Worm (Caenorhabditis elegans): Measurements from ENCODE around the gene Y25C1A.13.

Gene Y25C1A.13

DNA sequence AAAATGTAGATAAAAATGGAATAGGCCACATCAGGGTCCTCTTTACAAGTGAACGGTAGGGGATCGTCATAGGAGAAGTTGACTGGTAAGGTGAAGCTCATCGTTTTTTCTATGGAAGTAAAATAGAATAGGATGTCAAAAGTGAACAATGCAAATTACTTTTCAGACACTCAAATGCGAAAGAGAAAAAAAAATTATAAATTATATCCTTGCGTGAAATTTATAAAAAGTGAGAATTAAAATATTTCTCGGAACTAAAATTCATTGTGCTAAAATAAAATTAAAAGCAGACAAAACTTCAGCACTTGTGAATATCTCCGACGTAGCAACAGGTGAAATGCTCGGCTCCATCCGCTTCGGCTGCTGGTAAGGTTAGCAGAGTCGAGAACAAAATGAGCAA is 17.7 kb downstream of the Y25C1A.13 start, which contains the start of gene srg-22:
Gene srg-22, minus strand, starts transcription at position 101 of the 400 bp plus-strand sequence.
- TF ChIP-seq hlh-4 (tag; optimal IDR thresholded peaks at IDR 0.05) (peak; percentile 7), irx-1 (tag; optimal IDR thresholded peaks at IDR 0.05) (no peak), elt-3 (tag; optimal IDR thresholded peaks at IDR 0.05) (no peak)

DNA sequence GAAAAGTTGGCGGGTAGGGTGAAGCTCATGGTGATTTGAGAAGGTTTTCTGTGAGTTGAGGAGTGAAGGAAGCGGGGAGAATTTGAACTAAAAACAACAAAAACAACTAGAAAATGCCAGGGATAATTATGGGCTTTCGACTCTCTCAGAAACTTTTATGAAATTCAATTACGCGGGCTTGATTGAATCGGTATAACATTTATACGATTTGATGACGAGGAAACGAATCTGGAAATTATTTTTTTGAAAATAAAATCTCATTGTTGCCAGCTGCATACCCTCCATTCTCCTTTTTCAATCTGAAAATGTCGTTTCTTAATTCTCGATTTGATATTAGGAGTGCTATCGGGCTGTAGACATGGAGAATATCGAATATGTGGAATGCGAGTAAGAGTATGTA is 19.8 kb downstream of the Y25C1A.13 start, which contains the start of gene srg-21:
Gene srg-21, minus strand, starts transcription at position 101 of the 400 bp plus-strand sequence.
- TF ChIP-seq pax-3 (tag; optimal IDR thresholded peaks at IDR 0.05): no peak
- TF ChIP-seq efl-1 (optimal IDR thresholded peaks at IDR 0.05): no peak
- peak in 1 of 2 experiments; percentile 4 for TF ChIP-seq efl-1 (GFP tag; optimal IDR thresholded peaks at IDR 0.05 in 1 of 2)

DNA sequence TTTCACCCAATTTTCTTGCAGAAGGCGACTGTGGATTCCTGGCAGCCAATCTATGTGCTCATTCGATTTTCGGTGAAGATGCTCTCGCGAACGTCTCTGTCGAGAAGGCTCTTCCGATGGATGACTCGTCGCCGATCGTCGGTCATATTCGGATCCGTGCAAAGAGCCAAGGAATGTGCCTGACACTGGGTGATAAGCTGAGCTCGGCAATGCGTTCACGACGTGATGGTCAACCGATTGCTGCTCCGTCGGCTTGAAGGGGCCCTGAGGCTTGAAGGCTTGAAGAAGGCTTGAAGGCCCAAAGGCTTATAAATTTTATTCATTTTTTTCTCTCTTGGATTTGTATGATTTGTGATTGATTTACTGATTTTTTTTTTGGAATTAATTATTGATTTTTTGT is 23.9 kb downstream of the Y25C1A.13 start:
- TF ChIP-seq F16B12.6 (tag; optimal IDR thresholded peaks at IDR 0.05) (no peak), elt-2 (tag; optimal IDR thresholded peaks at IDR 0.05) (no peak), efl-1 (optimal IDR thresholded peaks at IDR 0.05) (no peak), efl-1 (GFP tag; optimal IDR thresholded peaks at IDR 0.05 in 1 of 2) (peak in 1 of 2 experiments; percentile 27), ceh-8 (GFP tag; optimal IDR thresholded peaks at IDR 0.05) (no peak)

DNA sequence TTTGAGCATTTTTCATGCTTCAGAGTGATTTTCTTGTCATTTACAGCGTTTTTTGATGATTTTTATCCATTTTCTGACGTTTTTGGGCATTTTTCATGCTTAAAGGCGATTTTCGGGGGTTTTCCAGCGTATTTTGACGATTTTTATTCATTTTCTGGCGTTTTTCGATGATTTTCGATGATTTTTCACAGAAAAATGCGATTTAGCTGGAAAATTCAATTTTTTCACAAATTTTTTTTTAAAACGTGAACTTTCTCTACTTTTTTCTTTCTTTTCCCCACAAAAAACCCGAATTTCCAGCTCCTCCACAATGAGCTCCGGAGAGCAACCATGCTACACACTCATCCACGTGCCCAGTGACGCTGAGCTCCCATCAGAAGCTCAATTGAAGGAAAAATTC is 32.6 kb downstream of the Y25C1A.13 start, which contains the start of gene copb-1:
Gene copb-1, plus strand, starts transcription at position 301 of the 400 bp plus-strand sequence.
- TF ChIP-seq unc-62 (GFP tag; optimal IDR thresholded peaks at IDR 0.05): no peak
- TF ChIP-seq swsn-7 (tag; optimal IDR thresholded peaks at IDR 0.05): no peak
- no peak for TF ChIP-seq sox-4 (tag; optimal IDR thresholded peaks at IDR 0.05)
- TF ChIP-seq ceh-82 (tag; optimal IDR thresholded peaks at IDR 0.05): no peak

DNA sequence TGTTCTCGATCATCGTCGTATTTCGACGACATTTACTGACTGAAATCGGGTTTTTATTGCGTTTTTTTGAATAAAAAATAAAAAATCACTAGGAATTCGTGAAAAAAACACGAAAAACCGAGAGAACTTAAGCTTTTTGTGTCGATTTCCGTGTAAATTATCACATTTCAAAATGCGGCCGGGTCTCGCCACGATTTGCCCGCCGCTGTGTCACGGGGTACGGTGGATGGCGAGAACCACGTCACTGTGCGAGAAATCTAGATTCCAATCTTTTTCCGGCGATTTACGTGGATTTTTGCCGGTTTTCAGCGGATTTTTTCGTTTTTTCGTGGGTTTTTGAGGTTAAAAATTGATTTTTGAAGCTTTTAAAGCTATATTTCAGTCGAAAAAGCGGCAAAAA is 34.1 kb downstream of the Y25C1A.13 start, which contains the start of gene Y25C1A.8:
Gene Y25C1A.8, minus strand, starts transcription at position 45 of the 400 bp plus-strand sequence.
- TF ChIP-seq efl-1 (optimal IDR thresholded peaks at IDR 0.05): peak; percentile 92 to 95
- TF ChIP-seq efl-1 (GFP tag; optimal IDR thresholded peaks at IDR 0.05 in 1 of 2): peak; percentile 80 to 98
- TF ChIP-seq lir-3 (tag; optimal IDR thresholded peaks at IDR 0.05; ENCODE audit: poor library complexity): no peak
- peak; percentile 89 for TF ChIP-seq grh-1 (GFP tag; IDR thresholded peaks at IDR 0.05)
- TF ChIP-seq Y116A8C.19 (tag; optimal IDR thresholded peaks at IDR 0.05; ENCODE audit: borderline replicate concordance): no peak
- peak; percentile 100 for TF ChIP-seq lsy-2 (tag; optimal IDR thresholded peaks at IDR 0.05)
- TF ChIP-seq ceh-88 (GFP tag; IDR thresholded peaks at IDR 0.05): peak; percentile 58
- no peak for TF ChIP-seq zag-1 (tag; optimal IDR thresholded peaks at IDR 0.05)
- TF ChIP-seq efl-3 (GFP tag; optimal IDR thresholded peaks at IDR 0.05): peak; percentile 34
- peak; percentile 91 for TF ChIP-seq mep-1 (tag; optimal IDR thresholded peaks at IDR 0.05)
- peak; percentile 90 for TF ChIP-seq unc-86 (tag; optimal IDR thresholded peaks at IDR 0.05)
- no peak for TF ChIP-seq ces-1 (GFP tag; optimal IDR thresholded peaks at IDR 0.05)
- no peak for TF ChIP-seq nhr-47 (tag; optimal IDR thresholded peaks at IDR 0.05)
- TF ChIP-seq egl-27 (tag; optimal IDR thresholded peaks at IDR 0.05): peak in 1 of 2 experiments; percentile 45
- TF ChIP-seq fos-1 (tag; optimal IDR thresholded peaks at IDR 0.05): peak; percentile 75
- TF ChIP-seq nhr-28 (tag; optimal IDR thresholded peaks at IDR 0.05): no peak
- peak; percentile 78 for TF ChIP-seq snpc-4 (tag; optimal IDR thresholded peaks at IDR 0.05)
- TF ChIP-seq sup-37 (GFP tag; optimal IDR thresholded peaks at IDR 0.05): peak; percentile 84
- TF ChIP-seq nhr-76 (tag; optimal IDR thresholded peaks at IDR 0.05): peak; percentile 31
- TF ChIP-seq snu-23 (GFP tag; optimal IDR thresholded peaks at IDR 0.05): peak; percentile 95
- no peak for TF ChIP-seq unc-30 (tag; optimal IDR thresholded peaks at IDR 0.05)
- peak; percentile 87 for TF ChIP-seq zip-4 (GFP tag; optimal IDR thresholded peaks at IDR 0.05)
- peak; percentile 84 for TF ChIP-seq unc-130 (tag; optimal IDR thresholded peaks at IDR 0.05)
- TF ChIP-seq nhr-85 (tag): peak; percentile 94
- TF ChIP-seq lin-35 (GFP tag; optimal IDR thresholded peaks at IDR 0.05): peak; percentile 81 to 89
- peak; percentile 60 for TF ChIP-seq fkh-4 (tag; optimal IDR thresholded peaks at IDR 0.05; ENCODE audit: borderline replicate concordance)
- TF ChIP-seq hlh-4 (tag; optimal IDR thresholded peaks at IDR 0.05): no peak
- TF ChIP-seq pax-3 (tag; optimal IDR thresholded peaks at IDR 0.05): peak; percentile 81
- peak; percentile 67 for TF ChIP-seq F16B12.6 (tag; optimal IDR thresholded peaks at IDR 0.05)
- peak; percentile 86 for TF ChIP-seq egl-13 (tag; optimal IDR thresholded peaks at IDR 0.05)
- TF ChIP-seq pag-3 (tag; optimal IDR thresholded peaks at IDR 0.05; ENCODE audit: borderline replicate concordance, insufficient read depth): no peak
- TF ChIP-seq isw-1 (GFP tag; IDR thresholded peaks at IDR 0.05): peak; percentile 90
- TF ChIP-seq nhr-12 (tag; optimal IDR thresholded peaks at IDR 0.05): no peak
- no peak for TF ChIP-seq nhr-90 (tag; optimal IDR thresholded peaks at IDR 0.05; ENCODE audit: poor library complexity)
- peak; percentile 87 for TF ChIP-seq fkh-10 (GFP tag; optimal IDR thresholded peaks at IDR 0.05)

Data from whole organism, L1 larva.